Worm (Caenorhabditis elegans) whole organism, L3 larva: ENCODE measurements around the gene dhs-13.

Experiments used
- lin-15B ChIP-seq: fragments of 150-350 bp; optimal IDR thresholded peaks from 2 replicates; lab custom pipeline; 2014; ENCODE audit warnings: missing biosample characterization, missing genetic modification characterization
- zag-1 ChIP-seq: fragments of 150-350 bp; optimal IDR thresholded peaks from 2 replicates; lab custom pipeline; 2014; ENCODE audit warnings: missing biosample characterization, missing genetic modification characterization
- ztf-11 ChIP-seq: fragments of 150-350 bp; optimal IDR thresholded peaks from 2 replicates; lab custom pipeline; 2014; ENCODE audit warnings: missing biosample characterization, missing genetic modification characterization

DNA sequence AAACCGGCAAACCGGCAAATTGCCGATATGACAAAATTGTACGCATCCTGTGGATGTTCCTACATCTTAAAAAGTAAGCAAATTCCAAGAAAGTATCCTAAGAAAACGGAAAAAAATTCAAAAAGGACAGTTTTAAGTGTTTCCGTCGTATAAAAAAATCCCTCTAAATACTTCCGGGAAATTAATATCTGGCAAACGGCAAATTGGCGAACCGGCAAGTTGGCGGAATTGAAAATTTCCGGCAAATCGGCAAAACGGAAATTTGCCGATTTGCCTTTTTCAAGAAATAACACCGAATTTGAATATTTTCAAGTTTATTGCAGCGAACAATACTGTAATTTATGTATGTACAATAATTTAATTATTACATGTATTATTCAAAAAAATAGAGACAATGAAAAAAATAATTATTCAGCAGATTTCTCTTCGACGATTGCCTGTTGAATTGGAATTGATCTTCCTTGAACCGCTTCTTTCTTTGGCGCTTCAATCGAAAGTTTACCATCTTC is 32.6 kb upstream of the dhs-13 start:
- no peak for TF ChIP-seq lin-15B (tag; lab: Kevin White, UChicago)
- TF ChIP-seq zag-1 (tag; lab: Kevin White, UChicago) = no peak
- no peak for TF ChIP-seq ztf-11
